Worm (Caenorhabditis elegans): ENCODE results near the gene F25B3.5.

DNA sequence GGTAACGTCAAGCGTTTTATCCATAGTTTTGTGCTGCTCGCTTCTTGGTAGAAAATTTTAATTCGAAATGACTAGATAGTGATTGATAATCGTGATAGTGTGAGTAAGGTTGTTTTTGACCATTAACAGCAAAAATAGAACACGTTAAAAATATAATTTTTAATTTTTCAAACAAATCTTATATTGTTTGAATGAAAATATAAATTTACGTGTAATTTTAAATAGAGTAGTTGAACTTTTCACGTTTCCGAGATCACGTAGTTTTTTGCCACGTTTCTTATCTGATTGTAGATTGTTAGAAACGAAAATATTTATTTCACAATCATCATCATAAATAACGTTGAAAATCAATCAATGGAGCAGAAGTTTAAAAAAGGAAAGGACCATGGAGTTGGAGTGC, 38.6 kb downstream of the F25B3.5 start, which contains the start of the genes C50F4.10 and pfk-1.2:
- TF ChIP-seq ama-1 (optimal IDR thresholded peaks at IDR 0.05) (no peak), ama-1 (GFP tag; optimal IDR thresholded peaks at IDR 0.05) (no peak), madf-6 (GFP tag; IDR thresholded peaks at IDR 0.05) (no peak), hlh-12 (tag; optimal IDR thresholded peaks at IDR 0.05) (no peak), pha-4 (tag; optimal IDR thresholded peaks at IDR 0.05) (no peak), hrde-1 (tag; optimal IDR thresholded peaks at IDR 0.05; ENCODE audit: borderline replicate concordance) (no peak), sptf-2 (GFP tag; optimal IDR thresholded peaks at IDR 0.05) (no peak), lin-35 (GFP tag; optimal IDR thresholded peaks at IDR 0.05) (no peak), nhr-80 (tag; optimal IDR thresholded peaks at IDR 0.05) (no peak), nfya-1 (tag; optimal IDR thresholded peaks at IDR 0.05; ENCODE audit: borderline replicate concordance, insufficient read depth) (no peak), lin-54 (GFP tag; optimal IDR thresholded peaks at IDR 0.05) (no peak), F57A8.1 (GFP tag; optimal IDR thresholded peaks at IDR 0.05) (no peak), ztf-22 (GFP tag; optimal IDR thresholded peaks at IDR 0.05) (no peak), chd-7 (tag; optimal IDR thresholded peaks at IDR 0.05) (no peak)
